Fruit fly (Drosophila melanogaster): Measurements from ENCODE around the gene MME1.

MME1 gene

DNA sequence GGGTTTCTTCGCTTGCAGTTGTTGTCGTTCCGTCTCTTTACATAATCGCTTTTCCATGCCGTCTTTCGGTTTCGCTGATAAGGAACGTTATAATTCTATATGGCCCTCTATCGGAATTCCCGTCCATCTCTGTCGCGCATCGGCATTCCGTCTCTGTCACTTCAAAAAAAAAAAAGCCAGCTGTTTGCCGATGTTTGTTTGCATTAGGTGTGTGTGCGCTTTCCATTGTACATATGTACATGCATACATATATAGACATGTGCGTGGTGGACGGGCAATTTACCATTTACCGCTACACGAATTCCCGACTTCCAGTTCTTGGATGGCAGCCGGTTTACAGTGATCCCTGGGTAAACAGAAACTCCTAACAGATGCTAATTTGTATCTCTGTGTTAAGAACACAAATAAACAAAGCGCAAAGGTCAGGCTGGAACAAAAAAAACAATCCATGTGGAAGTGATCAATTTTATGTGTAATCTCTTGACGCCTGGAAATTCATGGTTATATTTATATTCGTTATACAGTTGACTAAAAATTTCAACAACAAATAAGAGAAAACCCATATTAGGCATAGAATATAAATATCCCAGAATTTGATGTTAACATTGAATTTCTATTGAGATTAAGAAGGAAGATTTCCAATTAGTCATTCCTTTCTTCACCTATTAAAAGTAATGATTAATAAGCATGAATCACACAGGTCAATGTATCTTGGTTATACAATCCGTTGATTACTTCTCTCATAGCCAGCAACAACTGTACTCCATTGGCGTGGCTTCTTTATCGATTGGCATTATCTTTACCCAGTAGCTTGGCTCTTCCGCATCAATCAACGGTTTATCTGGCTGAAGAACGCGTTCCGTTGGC, 15.9 kb downstream of the MME1 start (continued):
- TF ChIP-seq kni (GFP tag; optimal IDR thresholded peaks at IDR 0.05), result peak; percentile 60
- no peak for TF ChIP-seq CG15269 (tag; optimal IDR thresholded peaks at IDR 0.05)
- TF ChIP-seq Hand (GFP tag; optimal IDR thresholded peaks at IDR 0.05), result no peak
- TF ChIP-seq jumu (GFP tag; optimal IDR thresholded peaks at IDR 0.05), result no peak
- TF ChIP-seq HmgD (GFP tag; optimal IDR thresholded peaks at IDR 0.05), result no peak
- TF ChIP-seq CG2129 (GFP tag; IDR thresholded peaks at IDR 0.05; ENCODE audit: partially characterized antibody), result no peak
- TF ChIP-seq D19B (GFP tag; optimal IDR thresholded peaks at IDR 0.05), result no peak
- TF ChIP-seq ems (GFP tag; optimal IDR thresholded peaks at IDR 0.05), result no peak
- peak; percentile 85 for TF ChIP-seq grau (tag; optimal IDR thresholded peaks at IDR 0.05)
- no peak for TF ChIP-seq Doc3 (GFP tag; IDR thresholded peaks at IDR 0.05; ENCODE audit: partially characterized antibody)
- peak; percentile 33 for TF ChIP-seq Sox100B (GFP tag; optimal IDR thresholded peaks at IDR 0.05)
- TF ChIP-seq CG17359 (tag; optimal IDR thresholded peaks at IDR 0.05), result peak; percentile 45
- peak; percentile 63; the same call in 1 of the 3 replicates for TF ChIP-seq zfh1 (GFP tag; IDR thresholded peaks at IDR 0.05)
- 0 out of 2 replicates have a peak, but pooled peaks have one; percentile 12 for TF ChIP-seq CG11247 (GFP tag; IDR thresholded peaks at IDR 0.05)
- TF ChIP-seq pb (GFP tag; optimal IDR thresholded peaks at IDR 0.05), result no peak
- TF ChIP-seq Nf-YB (GFP tag; optimal IDR thresholded peaks at IDR 0.05), result peak; percentile 9
- peak; percentile 21 for TF ChIP-seq HLH54F (GFP tag; optimal IDR thresholded peaks at IDR 0.05)
- TF ChIP-seq CG3995 (GFP tag; optimal IDR thresholded peaks at IDR 0.05), result no peak
- peak; percentile 52 for TF ChIP-seq dmrt11E (tag; optimal IDR thresholded peaks at IDR 0.05)
- TF ChIP-seq CG7745 (tag; optimal IDR thresholded peaks at IDR 0.05), result peak; percentile 62
- no peak for TF ChIP-seq wor (GFP tag; IDR thresholded peaks at IDR 0.05)
- TF ChIP-seq sim (GFP tag; IDR thresholded peaks at IDR 0.05), result 0 out of 2 replicates have a peak, but pooled peaks have one; percentile 9
- 0 out of 3 replicates have a peak, but pooled peaks have one; percentile 41 for TF ChIP-seq so (GFP tag; IDR thresholded peaks at IDR 0.05)
- peak; percentile 32 for TF ChIP-seq Oli (tag; optimal IDR thresholded peaks at IDR 0.05)
- TF ChIP-seq Hr51 (GFP tag; optimal IDR thresholded peaks at IDR 0.05), result peak in 1 of 2 experiments; percentile 15
- TF ChIP-seq Fer1 (GFP tag; optimal IDR thresholded peaks at IDR 0.05), result no peak
- peak; percentile 25 for TF ChIP-seq grn (GFP tag; optimal IDR thresholded peaks at IDR 0.05)
- no peak for TF ChIP-seq ase (GFP tag; IDR thresholded peaks at IDR 0.05)
- TF ChIP-seq CG31365 (tag; optimal IDR thresholded peaks at IDR 0.05), result no peak
- peak; percentile 54 for TF ChIP-seq CG4282 (GFP tag; optimal IDR thresholded peaks at IDR 0.05)
- TF ChIP-seq CG32772 (GFP tag; IDR thresholded peaks at IDR 0.05), result peak; percentile 78
- no peak for TF ChIP-seq Fer3 (tag; optimal IDR thresholded peaks at IDR 0.05)
- TF ChIP-seq pan (optimal IDR thresholded peaks at IDR 0.05), result no peak
- TF ChIP-seq pan (GFP tag; optimal IDR thresholded peaks at IDR 0.05 in 1 of 2, IDR thresholded peaks at IDR 0.05 in 1 of 2), result peak in 1 of 2 experiments; percentile 10
- TF ChIP-seq Fer2 (tag; optimal IDR thresholded peaks at IDR 0.05), result no peak
- TF ChIP-seq CG5953 (GFP tag; IDR thresholded peaks at IDR 0.05), result 0 out of 2 replicates have a peak, but pooled peaks have one; percentile 9
- TF ChIP-seq ken (GFP tag; IDR thresholded peaks at IDR 0.05), result peak; percentile 52; the same call in 2 of the 3 replicates
- peak; percentile 71 for TF ChIP-seq onecut (GFP tag; IDR thresholded peaks at IDR 0.05)
- peak; percentile 52 for TF ChIP-seq Mes4 (GFP tag; optimal IDR thresholded peaks at IDR 0.05)
- TF ChIP-seq sisA (GFP tag; IDR thresholded peaks at IDR 0.05), result no peak
- no peak for TF ChIP-seq CG42726 (GFP tag; IDR thresholded peaks at IDR 0.05; ENCODE audit: partially characterized antibody)
- TF ChIP-seq gt (GFP tag; IDR thresholded peaks at IDR 0.05), result 0 out of 2 replicates have a peak, but pooled peaks have one; percentile 12
- TF ChIP-seq unpg (GFP tag; optimal IDR thresholded peaks at IDR 0.05), result peak; percentile 21
- TF ChIP-seq CG3726 (GFP tag; IDR thresholded peaks at IDR 0.05), result no peak
- no peak for TF ChIP-seq pita (GFP tag; optimal IDR thresholded peaks at IDR 0.05)
- TF ChIP-seq Mad (GFP tag; optimal IDR thresholded peaks at IDR 0.05), result no peak
- peak; percentile 17 for TF ChIP-seq MTF-1 (GFP tag; optimal IDR thresholded peaks at IDR 0.05; ENCODE audit: borderline replicate concordance)
- TF ChIP-seq CG12219 (GFP tag; optimal IDR thresholded peaks at IDR 0.05), result peak; percentile 47
